Worm (Caenorhabditis elegans): ENCODE measurements around the gene sqv-1.

- no peak for TF ChIP-seq pha-4 (tag; optimal IDR thresholded peaks at IDR 0.05)
- TF ChIP-seq ttx-3 (tag; optimal IDR thresholded peaks at IDR 0.05), result no peak
- TF ChIP-seq unc-86 (tag; optimal IDR thresholded peaks at IDR 0.05), result no peak
- no peak for TF ChIP-seq ceh-9 (tag; optimal IDR thresholded peaks at IDR 0.05)
- TF ChIP-seq elt-2 (tag; optimal IDR thresholded peaks at IDR 0.05), result no peak
- no peak for TF ChIP-seq unc-3 (GFP tag; conservative IDR thresholded peaks at IDR 0.05)
- TF ChIP-seq unc-3 (tag; optimal IDR thresholded peaks at IDR 0.05), result no peak
- TF ChIP-seq dmd-4 (tag; optimal IDR thresholded peaks at IDR 0.05; ENCODE audit: borderline replicate concordance), result no peak
- no peak for TF ChIP-seq nhr-11 (tag; optimal IDR thresholded peaks at IDR 0.05)
- TF ChIP-seq K02D7.2 (tag; optimal IDR thresholded peaks at IDR 0.05), result no peak
- TF ChIP-seq unc-55 (GFP tag; optimal IDR thresholded peaks at IDR 0.05), result no peak
- TF ChIP-seq tbx-7 (tag; optimal IDR thresholded peaks at IDR 0.05), result no peak
- no peak for TF ChIP-seq tbx-2 (tag; optimal IDR thresholded peaks at IDR 0.05)
- TF ChIP-seq F13H6.1 (tag; optimal IDR thresholded peaks at IDR 0.05), result no peak
Observed at ce11 chrIV:8312846-8313245, 48.1 kb upstream of the sqv-1 start, which contains the start of gene F35H10.10.
